Fruit fly (Drosophila melanogaster) whole organism, embryonic: ENCODE results near the gene CG18095.

ENCODE experiments used
- ATbp ChIP-seq: fragments of 200-800 bp; sonication (Bioruptor generic); optimal IDR thresholded peaks from 2 replicates; lab custom pipeline; 2017; ENCODE audit warnings: missing biosample characterization, mild to moderate bottlenecking, missing genetic modification characterization, missing genetic modification reagents
- Adf1 ChIP-seq: fragments of 200-800 bp; sonication (Bioruptor generic); IDR thresholded peaks from 2 replicates; pipeline ENCODE4 v1.3.6; 2022; ENCODE audit warnings: missing biosample characterization, missing genetic modification characterization
- BEAF-32 ChIP-seq: fragments of 200-800 bp; sonication (Bioruptor generic); optimal IDR thresholded peaks from 3 replicates; lab custom pipeline; 2017; ENCODE audit warnings: missing biosample characterization, missing genetic modification characterization, mild to moderate bottlenecking, moderate library complexity, missing genetic modification reagents
- Bgb ChIP-seq: fragments of 200-800 bp; sonication (Bioruptor generic); IDR thresholded peaks from 2 replicates; pipeline ENCODE4 v1.3.6; 2022; ENCODE audit warnings: missing biosample characterization, missing genetic modification characterization; ENCODE audit not compliant: partially characterized antibody
- CG11560 ChIP-seq: fragments of 200-800 bp; sonication (Bioruptor generic); IDR thresholded peaks from 3 replicates; pipeline ENCODE4 v1.3.6; 2022; ENCODE audit warnings: missing biosample characterization, missing genetic modification characterization
- CG12744 ChIP-seq: fragments of 200-800 bp; sonication (Bioruptor generic); optimal IDR thresholded peaks from 2 replicates; lab custom pipeline; 2016; ENCODE audit warnings: missing biosample characterization, missing genetic modification characterization
- CG13624 ChIP-seq: fragments of 200-800 bp; sonication (Bioruptor generic); optimal IDR thresholded peaks from 2 replicates; lab custom pipeline; 2016; ENCODE audit warnings: missing biosample characterization, missing genetic modification characterization
- CG14965 ChIP-seq: fragments of 200-800 bp; sonication (Bioruptor generic); optimal IDR thresholded peaks from 2 replicates; lab custom pipeline; 2016; ENCODE audit warnings: missing biosample characterization, missing genetic modification characterization, borderline replicate concordance
- CG1602 ChIP-seq: fragments of 200-800 bp; sonication (Bioruptor generic); optimal IDR thresholded peaks from 3 replicates; lab custom pipeline; 2016; ENCODE audit warnings: missing biosample characterization, missing genetic modification characterization
- CG16779 ChIP-seq: fragments of 200-800 bp; sonication (Bioruptor generic); IDR thresholded peaks from 2 replicates; pipeline ENCODE4 v1.3.6; 2022; ENCODE audit warnings: missing biosample characterization, missing genetic modification characterization
- CG16863 ChIP-seq: fragments of 200-800 bp; sonication (Bioruptor generic); optimal IDR thresholded peaks from 3 replicates; lab custom pipeline; 2016; ENCODE audit warnings: missing biosample characterization, missing genetic modification characterization
- CG17802 ChIP-seq: fragments of 200-800 bp; sonication (Bioruptor generic); optimal IDR thresholded peaks from 2 replicates; lab custom pipeline; 2018; ENCODE audit warnings: missing biosample characterization, mild to moderate bottlenecking, missing genetic modification characterization, moderate library complexity
- CG17912 ChIP-seq: fragments of 200-800 bp; sonication (Bioruptor generic); optimal IDR thresholded peaks from 2 replicates; lab custom pipeline; 2018; ENCODE audit warnings: missing biosample characterization, mild to moderate bottlenecking, missing genetic modification characterization
- CG2678 ChIP-seq: fragments of 200-800 bp; sonication (Bioruptor generic); optimal IDR thresholded peaks from 3 replicates; lab custom pipeline; 2019; ENCODE audit warnings: missing biosample characterization, mild to moderate bottlenecking, missing genetic modification characterization, moderate library complexity
- CG30403 ChIP-seq: fragments of 200-800 bp; sonication (Bioruptor generic); optimal IDR thresholded peaks from 3 replicates; lab custom pipeline; 2016; ENCODE audit warnings: missing biosample characterization, missing genetic modification characterization
- CG3163 ChIP-seq: fragments of 200-800 bp; sonication (Bioruptor generic); optimal IDR thresholded peaks from 3 replicates; lab custom pipeline; 2016; ENCODE audit warnings: missing biosample characterization, missing genetic modification characterization
- CG6683 ChIP-seq: fragments of 200-800 bp; sonication (Bioruptor generic); optimal IDR thresholded peaks from 2 replicates; lab custom pipeline; 2017; ENCODE audit warnings: missing biosample characterization, mild to moderate bottlenecking, missing genetic modification characterization, missing genetic modification reagents
- CHES-1-like ChIP-seq: fragments of 200-800 bp; sonication (Bioruptor generic); optimal IDR thresholded peaks from 2 replicates; lab custom pipeline; 2016; ENCODE audit warnings: missing biosample characterization, missing genetic modification characterization
- Chrac-16 ChIP-seq: fragments of 200-800 bp; sonication (Bioruptor generic); optimal IDR thresholded peaks from 3 replicates; lab custom pipeline; 2016; ENCODE audit warnings: missing biosample characterization, missing genetic modification characterization
- Dbx ChIP-seq: fragments of 200-800 bp; sonication (Bioruptor generic); IDR thresholded peaks from 3 replicates; pipeline ENCODE4 v1.3.6; 2022; ENCODE audit warnings: missing biosample characterization, missing genetic modification characterization
- HLH54F ChIP-seq: fragments of 200-800 bp; sonication (Bioruptor generic); optimal IDR thresholded peaks from 3 replicates; lab custom pipeline; 2016; ENCODE audit warnings: missing biosample characterization, missing genetic modification characterization
- HmgD ChIP-seq: fragments of 200-800 bp; sonication (Bioruptor generic); optimal IDR thresholded peaks from 3 replicates; lab custom pipeline; 2016; ENCODE audit warnings: missing biosample characterization, missing genetic modification characterization
- Hmr ChIP-seq: fragments of 200-800 bp; sonication (Bioruptor generic); optimal IDR thresholded peaks from 3 replicates; lab custom pipeline; 2017; ENCODE audit warnings: mild to moderate bottlenecking, missing biosample characterization, missing genetic modification reagents, missing genetic modification characterization
- Lpt ChIP-seq: fragments of >200 bp; optimal IDR thresholded peaks from 2 replicates; lab custom pipeline; 2018; ENCODE audit warnings: missing biosample characterization, missing genetic modification characterization
- Meics ChIP-seq: fragments of 200-800 bp; sonication (Bioruptor generic); optimal IDR thresholded peaks from 2 replicates; lab custom pipeline; 2017; ENCODE audit warnings: missing biosample characterization, mild to moderate bottlenecking, missing genetic modification characterization
- NK7.1 ChIP-seq: fragments of 200-800 bp; sonication (Bioruptor generic); optimal IDR thresholded peaks from 3 replicates; lab custom pipeline; 2016; ENCODE audit warnings: missing biosample characterization, missing genetic modification characterization
- Nf-YA ChIP-seq: fragments of 200-800 bp; sonication (Bioruptor generic); IDR thresholded peaks from 2 replicates; pipeline ENCODE4 v1.3.6; 2022; ENCODE audit warnings: missing biosample characterization, missing genetic modification characterization
- Oaz ChIP-seq: fragments of 200-800 bp; sonication (Bioruptor generic); IDR thresholded peaks from 2 replicates; pipeline ENCODE4 v1.3.6; 2022; ENCODE audit warnings: missing biosample characterization, missing genetic modification characterization
- ato ChIP-seq: fragments of 200-800 bp; sonication (Bioruptor generic); IDR thresholded peaks from 2 replicates; pipeline ENCODE4 v1.3.6; 2022; ENCODE audit warnings: missing biosample characterization, missing genetic modification characterization; ENCODE audit not compliant: partially characterized antibody
- bigmax ChIP-seq: fragments of 200-800 bp; sonication (Bioruptor generic); optimal IDR thresholded peaks from 2 replicates; lab custom pipeline; 2018; ENCODE audit warnings: missing biosample characterization, mild to moderate bottlenecking, missing genetic modification characterization
- cg ChIP-seq: fragments of 200-800 bp; sonication (Bioruptor generic); optimal IDR thresholded peaks from 3 replicates; lab custom pipeline; 2019; ENCODE audit warnings: missing biosample characterization, mild to moderate bottlenecking, missing genetic modification characterization, moderate library complexity
- cwo ChIP-seq: fragments of 200-800 bp; sonication (Bioruptor generic); optimal IDR thresholded peaks from 3 replicates; lab custom pipeline; 2017; ENCODE audit warnings: missing biosample characterization, missing genetic modification characterization, mild to moderate bottlenecking, moderate library complexity, missing genetic modification reagents
- dpn ChIP-seq, 2 experiments: fragments of 200-800 bp; sonication (Bioruptor generic); optimal IDR thresholded peaks; 3 replicates each; lab custom pipeline; 2016; ENCODE audit warnings: missing biosample characterization in 2 of 2, missing genetic modification characterization in 2 of 2
- ems ChIP-seq: fragments of 200-800 bp; sonication (Bioruptor generic); optimal IDR thresholded peaks from 3 replicates; lab custom pipeline; 2016; ENCODE audit warnings: missing biosample characterization, missing genetic modification characterization
- ftz-f1 ChIP-seq: fragments of 200-800 bp; sonication (Bioruptor generic); optimal IDR thresholded peaks from 2 replicates; lab custom pipeline; 2016; ENCODE audit warnings: missing biosample characterization, missing genetic modification characterization
- gro ChIP-seq: fragments of 200-800 bp; sonication (Bioruptor generic); optimal IDR thresholded peaks from 2 replicates; lab custom pipeline; 2016; ENCODE audit warnings: missing biosample characterization, missing genetic modification characterization
- insv ChIP-seq, 2 experiments: fragments of 200-800 bp; sonication (Bioruptor generic); optimal IDR thresholded peaks; 3 replicates each; lab custom pipeline; 2016 to 2018; ENCODE audit warnings: missing biosample characterization in 2 of 2, missing genetic modification characterization in 2 of 2
- kni ChIP-seq: fragments of 200-800 bp; sonication (Bioruptor generic); optimal IDR thresholded peaks from 3 replicates; lab custom pipeline; 2017; ENCODE audit warnings: mild to moderate bottlenecking, missing biosample characterization, missing genetic modification reagents, missing genetic modification characterization
- knrl ChIP-seq: fragments of 200-800 bp; sonication (Bioruptor generic); IDR thresholded peaks from 3 replicates; pipeline ENCODE4 v1.3.6; 2022; ENCODE audit warnings: missing biosample characterization, missing genetic modification characterization; ENCODE audit not compliant: partially characterized antibody
- lmd ChIP-seq: fragments of 200-800 bp; sonication (Bioruptor generic); IDR thresholded peaks from 2 replicates; pipeline ENCODE4 v1.3.6; 2022; ENCODE audit warnings: missing biosample characterization, missing genetic modification characterization
- mirr ChIP-seq: fragments of 200-800 bp; sonication (Bioruptor generic); optimal IDR thresholded peaks from 3 replicates; lab custom pipeline; 2018; ENCODE audit warnings: missing biosample characterization, mild to moderate bottlenecking, missing genetic modification characterization
- p53 ChIP-seq: fragments of 200-800 bp; sonication (Bioruptor generic); optimal IDR thresholded peaks from 2 replicates; lab custom pipeline; 2016; ENCODE audit warnings: missing biosample characterization, missing genetic modification characterization
- pb ChIP-seq: fragments of 200-800 bp; sonication (Bioruptor generic); optimal IDR thresholded peaks from 3 replicates; lab custom pipeline; 2016; ENCODE audit warnings: missing biosample characterization, missing genetic modification characterization
- pho ChIP-seq: fragments of 200-800 bp; sonication (Bioruptor generic); optimal IDR thresholded peaks from 2 replicates; lab custom pipeline; 2016; ENCODE audit warnings: missing biosample characterization, missing genetic modification characterization
- prd ChIP-seq, 3 experiments: fragments of >200 bp in 2 of 3; fragments of 200-800 bp in 1 of 3; sonication (Bioruptor generic) in 1 of 3; optimal IDR thresholded peaks in 2 of 3; IDR thresholded peaks in 1 of 3; 2 replicates in 2 of 3; 3 replicates in 1 of 3; pipeline versions ENCODE4 v1.3.6 to Lab custom; 2017 to 2022; ENCODE audit warnings: missing biosample characterization in 1 of 3, missing genetic modification characterization in 1 of 3
- ro ChIP-seq: fragments of 200-800 bp; sonication (Bioruptor generic); IDR thresholded peaks from 2 replicates; pipeline ENCODE4 v1.3.6; 2022; ENCODE audit warnings: missing biosample characterization, missing genetic modification characterization
- sens-2 ChIP-seq: fragments of 200-800 bp; sonication (Bioruptor generic); IDR thresholded peaks from 2 replicates; pipeline ENCODE4 v1.3.6; 2022; ENCODE audit warnings: missing biosample characterization, missing genetic modification characterization
- sr ChIP-seq: fragments of 200-800 bp; sonication (Bioruptor generic); IDR thresholded peaks from 3 replicates; pipeline ENCODE4 v1.3.6; 2022; ENCODE audit warnings: missing biosample characterization, missing genetic modification characterization
- tgo ChIP-seq: fragments of 200-800 bp; sonication (Bioruptor generic); IDR thresholded peaks from 3 replicates; pipeline ENCODE4 v1.3.6; 2022; ENCODE audit warnings: missing biosample characterization, missing genetic modification characterization
- ttk ChIP-seq: fragments of 200-800 bp; sonication (Bioruptor generic); IDR thresholded peaks from 2 replicates; pipeline ENCODE4 v2.1.2; 2022; ENCODE audit warnings: missing biosample characterization, missing genetic modification characterization

Gene CG18095

dm6 chr2L:14021646-14022129, 9.7 kb downstream of the CG18095 start (continued):
- TF ChIP-seq CG17912 (peak; percentile 4), CHES-1-like (no peak), sens-2 (GFP tag; lab: Robert Waterston, UW) (no peak), cwo (GFP tag; lab: Kevin White, UChicago) (no peak), p53 (no peak), CG16779 (GFP tag; lab: Robert Waterston, UW) (no peak), CG14965 (GFP tag; lab: Kevin White, UChicago) (no peak), insv (GFP tag; optimal IDR thresholded peaks at IDR 0.05; lab: Kevin White, UChicago) (no peak), Dbx (GFP tag; lab: Robert Waterston, UW) (no peak; the same call in 2 of the 3 replicates), Adf1 (GFP tag; lab: Robert Waterston, UW) (peak; percentile 58; the same call in 1 of the 2 replicates), Lpt (GFP tag; lab: Kevin White, UChicago) (no peak), pho (GFP tag; lab: Kevin White, UChicago) (no peak), Chrac-16 (no peak), CG3163 (GFP tag; lab: Kevin White, UChicago) (peak; percentile 48), ato (peak; percentile 50; the same call in 1 of the 2 replicates), lmd (GFP tag; lab: Robert Waterston, UW) (no peak), NK7.1 (GFP tag; lab: Kevin White, UChicago) (no peak), Bgb (GFP tag; lab: Robert Waterston, UW) (peak; percentile 64; the same call in 1 of the 2 replicates), Meics (GFP tag; lab: Kevin White, UChicago) (no peak), Hmr (no peak), BEAF-32 (GFP tag; lab: Kevin White, UChicago) (no peak), CG6683 (no peak), HmgD (GFP tag; lab: Kevin White, UChicago) (peak; percentile 77), ems (peak; percentile 11), bigmax (GFP tag; lab: Kevin White, UChicago) (no peak), knrl (peak; percentile 44; the same call in 2 of the 3 replicates), ttk (GFP tag; lab: Robert Waterston, UW) (0 out of 2 replicates have a peak, but pooled peaks have one; percentile 4), ATbp (GFP tag; lab: Kevin White, UChicago) (no peak), CG17802 (no peak), CG1602 (GFP tag; lab: Kevin White, UChicago) (no peak), ftz-f1 (GFP tag; lab: Kevin White, UChicago) (peak; percentile 77), HLH54F (GFP tag; lab: Kevin White, UChicago) (no peak), CG2678 (tag; lab: Kevin White, UChicago) (no peak), CG11560 (tag; lab: Robert Waterston, UW) (no peak), Oaz (GFP tag; lab: Robert Waterston, UW) (no peak), CG16863 (GFP tag; lab: Kevin White, UChicago) (no peak), cg (peak; percentile 91), CG12744 (GFP tag; lab: Kevin White, UChicago) (no peak), ro (GFP tag; lab: Robert Waterston, UW) (no peak), pb (peak; percentile 43), tgo (no peak), dpn (GFP tag; optimal IDR thresholded peaks at IDR 0.05; lab: Kevin White, UChicago) (peak in 1 of 2 experiments; percentile 1), kni (GFP tag; lab: Kevin White, UChicago) (peak; percentile 100), mirr (GFP tag; lab: Kevin White, UChicago) (peak; percentile 98), CG13624 (GFP tag; lab: Kevin White, UChicago) (no peak), CG30403 (GFP tag; lab: Kevin White, UChicago) (no peak), gro (GFP tag; lab: Kevin White, UChicago) (peak; percentile 60), prd (optimal IDR thresholded peaks at IDR 0.05; lab: Kevin White, UChicago) (no peak), prd (GFP tag; IDR thresholded peaks at IDR 0.05; lab: Robert Waterston, UW) (no peak), sr (no peak; the same call in 2 of the 3 replicates), Nf-YA (GFP tag; lab: Robert Waterston, UW) (no peak)
